Worm (Caenorhabditis elegans): ENCODE data around the gene nlp-66.

ce11 chrX:11137632-11138031 is 21.0 kb upstream of the nlp-66 start:
- no peak for TF ChIP-seq unc-86 (tag; optimal IDR thresholded peaks at IDR 0.05)
- no peak for TF ChIP-seq tbx-2 (tag; optimal IDR thresholded peaks at IDR 0.05)
- TF ChIP-seq efl-1 (optimal IDR thresholded peaks at IDR 0.05), result no peak
- no peak for TF ChIP-seq efl-1 (GFP tag; optimal IDR thresholded peaks at IDR 0.05 in 1 of 2)
- no peak for TF ChIP-seq nhr-28 (tag; optimal IDR thresholded peaks at IDR 0.05)

Measured in whole organism, L1 larva.